Worm (Caenorhabditis elegans): ENCODE measurements around the gene ZC455.1.

Gene ZC455.1

ce11 chrV:12822065-12822464, 48.7 kb downstream of the ZC455.1 start:
- TF ChIP-seq mdl-1 (tag; optimal IDR thresholded peaks at IDR 0.05) (no peak), ztf-11 (tag; optimal IDR thresholded peaks at IDR 0.05) (no peak), pqm-1 (tag; optimal IDR thresholded peaks at IDR 0.05) (peak; percentile 89), elt-2 (tag; optimal IDR thresholded peaks at IDR 0.05) (peak; percentile 77), jun-1 (tag; optimal IDR thresholded peaks at IDR 0.05) (peak; percentile 26)

ce11 chrV:12824777-12825176, 51.5 kb downstream of the ZC455.1 start, which contains the start of gene ugt-16:
Gene ugt-16, plus strand, starts transcription at chrV:12825024.
- TF ChIP-seq pqm-1 (tag; optimal IDR thresholded peaks at IDR 0.05) (peak; percentile 53), elt-2 (tag; optimal IDR thresholded peaks at IDR 0.05) (peak; percentile 71), tbx-2 (tag; optimal IDR thresholded peaks at IDR 0.05) (no peak)

ce11 chrV:12827219-12827618, 53.9 kb downstream of the ZC455.1 start, which contains the start of gene ugt-15:
Gene ugt-15, plus strand, starts transcription at chrV:12827519.
- TF ChIP-seq elt-2 (tag; optimal IDR thresholded peaks at IDR 0.05): peak; percentile 13
- TF ChIP-seq ama-1 (optimal IDR thresholded peaks at IDR 0.05): no peak
- TF ChIP-seq pqm-1 (tag; optimal IDR thresholded peaks at IDR 0.05): peak; percentile 22
- TF ChIP-seq R02D3.7 (tag; optimal IDR thresholded peaks at IDR 0.05): no peak
